Fruit fly (Drosophila melanogaster): ENCODE results near the gene Ama.

- peak; percentile 38 for TF ChIP-seq CG13287 (GFP tag; IDR thresholded peaks at IDR 0.05; ENCODE audit: partially characterized antibody)
- TF ChIP-seq CG11723 (GFP tag; optimal IDR thresholded peaks at IDR 0.05), result no peak
- TF ChIP-seq gem (tag; optimal IDR thresholded peaks at IDR 0.05), result no peak
- no peak for TF ChIP-seq CG5953 (GFP tag; IDR thresholded peaks at IDR 0.05)
- TF ChIP-seq CG30431 (GFP tag; optimal IDR thresholded peaks at IDR 0.05), result no peak
- no peak for TF ChIP-seq tgo (GFP tag; IDR thresholded peaks at IDR 0.05)
- no peak for TF ChIP-seq bcd (GFP tag; optimal IDR thresholded peaks at IDR 0.05)
- TF ChIP-seq Atf-2 (GFP tag; optimal IDR thresholded peaks at IDR 0.05), result no peak
- no peak for TF ChIP-seq salm (tag; optimal IDR thresholded peaks at IDR 0.05)
- no peak for TF ChIP-seq NfI (GFP tag; optimal IDR thresholded peaks at IDR 0.05)
- TF ChIP-seq hkb (optimal IDR thresholded peaks at IDR 0.05), result peak; percentile 22
- no peak for TF ChIP-seq hkb (GFP tag; IDR thresholded peaks at IDR 0.05)
- TF ChIP-seq CG14965 (GFP tag; optimal IDR thresholded peaks at IDR 0.05; ENCODE audit: borderline replicate concordance), result no peak
Measured at dm6 chr3R:6806654-6807053, 44.3 kb downstream of the Ama start.

Data from whole organism, embryonic.